Fruit fly (Drosophila melanogaster): ENCODE data around the gene Osi8.

dm6 chr3R:6229055-6229841, 25.7 kb upstream of the Osi8 start:
- TF ChIP-seq psq (optimal IDR thresholded peaks at IDR 0.05) (no peak), insv (optimal IDR thresholded peaks at IDR 0.05) (no peak), Myc (optimal IDR thresholded peaks at IDR 0.05) (no peak), h (optimal IDR thresholded peaks at IDR 0.05) (no peak)

All from Kc167 (cell line).